Fruit fly (Drosophila melanogaster): ENCODE measurements around the gene Pect.

The Pect gene

dm6 chr2L:13176701-13177249 lies 26.8 kb upstream of the Pect start, which contains the start of the genes Sfmbt and CG5439 (continued):
- TF ChIP-seq CG15336 (GFP tag; IDR thresholded peaks at IDR 0.05) (no peak; the same call in 1 of the 2 replicates), eg (GFP tag; IDR thresholded peaks at IDR 0.05) (no peak; the same call in 2 of the 3 replicates), lz (GFP tag; optimal IDR thresholded peaks at IDR 0.05) (peak; percentile 85), dsx (GFP tag; optimal IDR thresholded peaks at IDR 0.05; ENCODE audit: poor library complexity, severe bottlenecking) (no peak), CG6276 (GFP tag; optimal IDR thresholded peaks at IDR 0.05) (no peak), spab (GFP tag; optimal IDR thresholded peaks at IDR 0.05) (no peak), Sox15 (GFP tag; optimal IDR thresholded peaks at IDR 0.05) (peak; percentile 75), Smox (GFP tag; optimal IDR thresholded peaks at IDR 0.05) (no peak), CG8119 (GFP tag; IDR thresholded peaks at IDR 0.05) (no peak), svp (GFP tag) (no peak), CG7368 (GFP tag; optimal IDR thresholded peaks at IDR 0.05) (no peak), CG10631 (GFP tag; optimal IDR thresholded peaks at IDR 0.05) (peak; percentile 85), CG9139 (GFP tag; optimal IDR thresholded peaks at IDR 0.05) (no peak), CG3919 (GFP tag; optimal IDR thresholded peaks at IDR 0.05) (no peak), salr (GFP tag; optimal IDR thresholded peaks at IDR 0.05) (peak in 1 of 2 experiments; percentile 39), Ets21C (GFP tag; optimal IDR thresholded peaks at IDR 0.05) (peak; percentile 80), CG6854 (GFP tag; optimal IDR thresholded peaks at IDR 0.05) (no peak), Eip78C (GFP tag) (peak; percentile 88), Eip75B (GFP tag; optimal IDR thresholded peaks at IDR 0.05) (no peak), CG16779 (tag; optimal IDR thresholded peaks at IDR 0.05) (no peak), CG8319 (GFP tag; optimal IDR thresholded peaks at IDR 0.05) (no peak), esn (GFP tag; optimal IDR thresholded peaks at IDR 0.05) (peak; percentile 85), vri (GFP tag; optimal IDR thresholded peaks at IDR 0.05) (no peak), Lpt (GFP tag; optimal IDR thresholded peaks at IDR 0.05) (no peak), CG6808 (GFP tag; optimal IDR thresholded peaks at IDR 0.05) (no peak), fd85E (GFP tag; optimal IDR thresholded peaks at IDR 0.05) (no peak), CG31627 (GFP tag; optimal IDR thresholded peaks at IDR 0.05) (peak; percentile 84), Blimp-1 (GFP tag; optimal IDR thresholded peaks at IDR 0.05) (no peak), dac (GFP tag; optimal IDR thresholded peaks at IDR 0.05) (peak; percentile 1), Gug (GFP tag; IDR thresholded peaks at IDR 0.05) (peak; percentile 70; the same call in 1 of the 2 replicates), CG11902 (GFP tag; optimal IDR thresholded peaks at IDR 0.05) (peak; percentile 69), Eip93F (GFP tag; optimal IDR thresholded peaks at IDR 0.05) (peak; percentile 10), OdsH (GFP tag; optimal IDR thresholded peaks at IDR 0.05) (no peak), fd59A (GFP tag; optimal IDR thresholded peaks at IDR 0.05) (peak; percentile 47)

DNA sequence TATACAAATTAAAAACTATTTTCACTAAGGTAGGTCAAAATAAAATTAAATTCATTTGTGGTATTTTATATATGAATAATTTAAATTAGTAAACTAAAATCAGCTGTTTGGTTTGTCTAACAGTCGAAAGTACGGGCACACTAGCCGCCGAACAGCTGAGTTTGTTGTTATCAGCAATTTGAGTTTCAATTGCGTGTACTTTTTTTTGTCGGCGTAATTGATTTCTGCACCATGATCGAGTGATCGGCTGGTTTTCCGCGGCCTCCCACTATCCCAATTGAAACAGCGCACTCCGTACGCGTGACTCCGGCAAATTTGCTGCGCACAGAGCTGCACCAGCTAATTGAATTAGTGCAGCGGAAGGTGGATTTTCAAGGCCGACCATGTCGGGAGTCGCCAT lies 24.5 kb upstream of the Pect start, which contains the start of gene Alg7:
Gene Alg7 (plus strand): TSS at position 153 of the 400 bp plus-strand sequence.
- TF ChIP-seq Eip78C (GFP tag) (no peak), CG8632 (GFP tag; optimal IDR thresholded peaks at IDR 0.05) (no peak), CG3919 (GFP tag; optimal IDR thresholded peaks at IDR 0.05) (no peak), Hr4 (GFP tag; optimal IDR thresholded peaks at IDR 0.05) (no peak), CG31627 (GFP tag; optimal IDR thresholded peaks at IDR 0.05) (no peak), Eip93F (GFP tag; optimal IDR thresholded peaks at IDR 0.05) (no peak), Ets21C (GFP tag; optimal IDR thresholded peaks at IDR 0.05) (no peak), CG32006 (GFP tag; optimal IDR thresholded peaks at IDR 0.05) (no peak), achi (GFP tag; optimal IDR thresholded peaks at IDR 0.05) (no peak), fd59A (GFP tag; optimal IDR thresholded peaks at IDR 0.05) (no peak), CG1621 (tag; optimal IDR thresholded peaks at IDR 0.05) (no peak), Lpt (GFP tag; optimal IDR thresholded peaks at IDR 0.05) (no peak), CG10631 (GFP tag; optimal IDR thresholded peaks at IDR 0.05) (no peak), CG6276 (GFP tag; optimal IDR thresholded peaks at IDR 0.05) (no peak)
